Fruit fly (Drosophila melanogaster): ENCODE measurements around the gene Mgat3.

Mgat3 gene

DNA sequence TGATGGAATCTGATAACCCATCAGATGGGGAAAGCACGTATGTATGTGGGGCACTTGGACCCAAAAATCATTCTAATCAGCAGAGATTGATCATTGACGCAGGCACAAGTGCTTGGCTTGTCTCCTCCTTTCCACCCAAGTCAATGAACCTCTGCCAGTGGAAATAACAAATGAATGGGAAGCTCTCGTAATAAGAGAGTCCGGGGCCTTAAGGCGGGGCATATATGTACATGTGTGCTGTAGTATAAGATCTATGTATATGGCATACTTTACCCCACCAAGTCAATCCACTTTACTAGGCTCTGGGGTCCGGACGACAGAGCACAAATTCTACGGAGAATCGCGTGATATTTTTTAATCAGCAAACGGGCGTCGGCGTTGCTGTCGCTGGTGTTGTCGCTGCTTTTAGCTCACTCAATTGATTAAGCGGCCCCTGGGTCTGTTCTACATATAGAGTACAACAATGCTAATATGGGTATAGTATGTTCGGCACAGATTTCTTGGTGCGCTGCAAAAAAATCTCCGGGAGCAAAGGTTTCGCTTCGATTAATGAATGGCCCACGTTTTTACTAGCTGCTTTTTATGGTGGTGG lies 23.8 kb upstream of the Mgat3 start:
- TF ChIP-seq tj (GFP tag; optimal IDR thresholded peaks at IDR 0.05): peak; percentile 30
- TF ChIP-seq kay (GFP tag; ENCODE audit: borderline replicate concordance): no peak
- no peak for TF ChIP-seq ovo (GFP tag; optimal IDR thresholded peaks at IDR 0.05)
- TF ChIP-seq cic (GFP tag; optimal IDR thresholded peaks at IDR 0.05): peak; percentile 99
- peak; percentile 22 for TF ChIP-seq CG11617 (GFP tag; optimal IDR thresholded peaks at IDR 0.05)
- TF ChIP-seq CG12768 (GFP tag; optimal IDR thresholded peaks at IDR 0.05): peak; percentile 93
- peak; percentile 40 for TF ChIP-seq Crg-1 (GFP tag; optimal IDR thresholded peaks at IDR 0.05)
- TF ChIP-seq CG1620 (GFP tag; optimal IDR thresholded peaks at IDR 0.05): peak; percentile 41
- peak; percentile 23 for TF ChIP-seq bab1 (GFP tag; optimal IDR thresholded peaks at IDR 0.05)
- TF ChIP-seq Mnt (GFP tag; optimal IDR thresholded peaks at IDR 0.05): peak; percentile 63
- TF ChIP-seq pad (GFP tag; optimal IDR thresholded peaks at IDR 0.05): peak; percentile 72
- peak; percentile 79 for TF ChIP-seq CG7045 (GFP tag; optimal IDR thresholded peaks at IDR 0.05)
- peak; percentile 51 for TF ChIP-seq CG7101 (tag; optimal IDR thresholded peaks at IDR 0.05)
- peak; percentile 43 for TF ChIP-seq CG14711 (tag; optimal IDR thresholded peaks at IDR 0.05)
- no peak for TF ChIP-seq Clk (GFP tag; optimal IDR thresholded peaks at IDR 0.05)
- peak; percentile 1 for TF ChIP-seq toe (GFP tag; optimal IDR thresholded peaks at IDR 0.05)
- TF ChIP-seq cnc (optimal IDR thresholded peaks at IDR 0.05): no peak
- peak; percentile 78 for TF ChIP-seq CG33017 (tag; optimal IDR thresholded peaks at IDR 0.05)

DNA sequence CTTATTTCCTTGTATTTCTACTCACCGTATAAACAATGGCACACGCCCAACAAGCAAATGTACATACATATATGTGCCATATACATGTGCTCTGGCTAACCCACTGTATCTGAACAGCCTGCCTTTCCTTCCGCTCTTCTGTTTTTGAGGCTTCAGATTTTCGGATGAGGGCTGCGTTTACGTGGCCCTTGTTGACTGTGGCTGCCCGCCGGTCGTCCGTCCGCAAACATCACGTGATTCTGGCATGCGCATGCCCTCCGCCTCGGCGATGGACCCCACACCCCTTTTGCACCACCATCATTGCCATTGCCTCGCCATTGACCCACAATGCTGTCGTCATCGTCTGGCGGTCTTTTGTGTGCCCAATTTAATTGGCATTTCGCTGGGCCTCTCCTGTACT lies 22.9 kb upstream of the Mgat3 start:
- TF ChIP-seq CG11617 (GFP tag; optimal IDR thresholded peaks at IDR 0.05) (peak; percentile 15), CG12768 (GFP tag; optimal IDR thresholded peaks at IDR 0.05) (peak; percentile 64), ovo (GFP tag; optimal IDR thresholded peaks at IDR 0.05) (no peak), Crg-1 (GFP tag; optimal IDR thresholded peaks at IDR 0.05) (peak; percentile 31), Hr96 (GFP tag; optimal IDR thresholded peaks at IDR 0.05) (no peak), CG14711 (tag; optimal IDR thresholded peaks at IDR 0.05) (peak; percentile 36), cic (GFP tag; optimal IDR thresholded peaks at IDR 0.05) (peak; percentile 54), pad (GFP tag; optimal IDR thresholded peaks at IDR 0.05) (peak; percentile 22), Mnt (GFP tag; optimal IDR thresholded peaks at IDR 0.05) (peak; percentile 72), CG1620 (GFP tag; optimal IDR thresholded peaks at IDR 0.05) (peak; percentile 40), cnc (optimal IDR thresholded peaks at IDR 0.05) (no peak), CG7101 (tag; optimal IDR thresholded peaks at IDR 0.05) (no peak), CG33017 (tag; optimal IDR thresholded peaks at IDR 0.05) (peak; percentile 30), bab1 (GFP tag; optimal IDR thresholded peaks at IDR 0.05) (no peak), CG7045 (GFP tag; optimal IDR thresholded peaks at IDR 0.05) (peak; percentile 57), tj (GFP tag; optimal IDR thresholded peaks at IDR 0.05) (peak; percentile 48)

DNA sequence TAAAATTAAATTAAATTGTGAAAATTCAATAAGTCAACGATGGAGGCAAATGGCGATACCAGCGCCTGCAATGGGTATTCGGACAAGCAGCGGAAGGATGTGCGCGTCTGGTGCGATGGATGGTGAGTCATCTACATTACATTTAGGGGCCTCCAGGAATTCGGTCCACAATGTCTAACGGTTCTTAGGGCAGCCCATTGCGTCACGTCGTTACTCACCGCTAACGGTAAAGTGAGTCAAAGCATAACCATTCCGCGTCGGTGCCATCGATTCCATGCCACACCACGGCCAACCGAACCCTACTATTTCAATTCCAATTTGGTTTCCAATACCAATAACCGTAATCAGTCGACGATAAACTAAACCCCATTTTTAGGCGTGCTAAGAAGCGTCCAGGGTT lies 21.8 kb upstream of the Mgat3 start:
- no peak for TF ChIP-seq kay (GFP tag; ENCODE audit: borderline replicate concordance)
- no peak for TF ChIP-seq CG7101 (tag; optimal IDR thresholded peaks at IDR 0.05)
- TF ChIP-seq cic (GFP tag; optimal IDR thresholded peaks at IDR 0.05): no peak
- TF ChIP-seq CG11617 (GFP tag; optimal IDR thresholded peaks at IDR 0.05): no peak
- TF ChIP-seq ovo (GFP tag; optimal IDR thresholded peaks at IDR 0.05): peak; percentile 70
- TF ChIP-seq Clk (GFP tag; optimal IDR thresholded peaks at IDR 0.05): no peak

DNA sequence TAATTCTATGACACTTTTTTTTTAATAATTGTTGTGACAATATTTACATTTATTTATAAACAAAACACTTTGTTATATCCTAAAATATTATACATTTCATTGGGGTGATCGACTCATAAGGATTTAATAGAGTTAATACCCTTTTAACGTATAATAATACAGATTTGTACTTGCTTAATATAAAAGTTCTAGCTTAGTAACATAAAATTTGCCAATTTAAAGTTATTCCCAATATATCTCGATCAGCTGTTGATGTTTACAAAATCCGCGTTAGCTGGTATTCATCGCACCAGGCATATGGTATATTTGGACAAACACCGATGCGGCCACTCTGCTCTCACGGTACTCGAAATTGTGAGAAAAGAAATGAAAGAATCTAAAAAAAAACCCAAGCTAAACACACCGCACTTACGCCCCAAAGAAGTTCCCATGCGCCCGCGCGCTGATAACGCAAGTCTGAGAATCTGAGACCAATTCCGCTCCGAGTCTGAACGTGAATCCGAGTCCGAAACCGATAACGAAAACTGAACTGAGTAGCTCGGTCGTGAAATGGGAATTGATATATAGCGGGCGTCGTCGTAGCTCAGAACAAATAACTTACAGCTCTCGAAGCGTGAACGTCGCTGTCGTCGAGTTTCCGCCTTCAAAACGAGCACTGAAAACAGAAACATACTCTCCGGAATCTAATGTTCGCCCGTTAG lies 21.2 kb upstream of the Mgat3 start, which contains the start of gene Pect:
Gene Pect, plus strand, starts transcription at position 326 of the 701 bp plus-strand sequence.
- TF ChIP-seq kay (GFP tag; ENCODE audit: borderline replicate concordance): no peak
- TF ChIP-seq CG7101 (tag; optimal IDR thresholded peaks at IDR 0.05): peak; percentile 81
- no peak for TF ChIP-seq ovo (GFP tag; optimal IDR thresholded peaks at IDR 0.05)
- TF ChIP-seq Crg-1 (GFP tag; optimal IDR thresholded peaks at IDR 0.05): peak; percentile 35
- peak; percentile 74 for TF ChIP-seq CG33017 (tag; optimal IDR thresholded peaks at IDR 0.05)
- peak; percentile 93 for TF ChIP-seq Mnt (GFP tag; optimal IDR thresholded peaks at IDR 0.05)
- TF ChIP-seq CG1620 (GFP tag; optimal IDR thresholded peaks at IDR 0.05): peak; percentile 37
- TF ChIP-seq CG12768 (GFP tag; optimal IDR thresholded peaks at IDR 0.05): peak; percentile 43
- no peak for TF ChIP-seq toe (GFP tag; optimal IDR thresholded peaks at IDR 0.05)
- TF ChIP-seq Clk (GFP tag; optimal IDR thresholded peaks at IDR 0.05): no peak
- TF ChIP-seq pad (GFP tag; optimal IDR thresholded peaks at IDR 0.05): no peak
- peak; percentile 12 for TF ChIP-seq bab1 (GFP tag; optimal IDR thresholded peaks at IDR 0.05)
- no peak for TF ChIP-seq CG14711 (tag; optimal IDR thresholded peaks at IDR 0.05)
- TF ChIP-seq CG7045 (GFP tag; optimal IDR thresholded peaks at IDR 0.05): no peak
- no peak for TF ChIP-seq CG5204 (GFP tag; optimal IDR thresholded peaks at IDR 0.05)
- no peak for TF ChIP-seq cnc (optimal IDR thresholded peaks at IDR 0.05)
- peak; percentile 44 for TF ChIP-seq tj (GFP tag; optimal IDR thresholded peaks at IDR 0.05)
- peak; percentile 93 for TF ChIP-seq cic (GFP tag; optimal IDR thresholded peaks at IDR 0.05)
- peak; percentile 37 for TF ChIP-seq CG11617 (GFP tag; optimal IDR thresholded peaks at IDR 0.05)
- no peak for TF ChIP-seq Hr96 (GFP tag; optimal IDR thresholded peaks at IDR 0.05)

DNA sequence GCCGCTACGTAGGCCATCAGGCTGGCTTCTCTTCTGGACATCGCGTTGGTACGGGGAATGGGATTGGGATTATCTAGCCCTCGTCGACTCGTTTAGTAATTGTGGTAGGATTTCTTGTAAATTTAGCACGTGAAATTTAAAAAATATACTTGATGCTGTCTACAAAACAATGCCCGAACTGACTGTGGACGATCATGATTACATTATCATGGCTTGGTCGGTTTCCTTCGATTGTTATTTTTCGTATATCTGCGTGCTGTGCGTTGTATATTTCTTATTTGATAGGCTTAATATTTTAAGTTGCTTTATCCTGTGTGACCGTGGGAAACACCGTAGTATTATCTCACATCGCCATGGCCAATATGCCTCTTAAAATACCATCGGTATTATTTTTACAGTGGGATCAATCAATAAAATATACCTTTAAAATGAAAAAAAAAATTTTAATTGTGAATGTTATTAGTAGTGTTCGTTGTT lies 20.6 kb upstream of the Mgat3 start, which contains the start of gene CG16972:
Gene CG16972, minus strand, starts transcription at position 336 of the 477 bp plus-strand sequence.
- TF ChIP-seq CG11617 (GFP tag; optimal IDR thresholded peaks at IDR 0.05) (peak; percentile 55), bab1 (GFP tag; optimal IDR thresholded peaks at IDR 0.05) (peak; percentile 41), CG14711 (tag; optimal IDR thresholded peaks at IDR 0.05) (peak; percentile 67), Hr96 (GFP tag; optimal IDR thresholded peaks at IDR 0.05) (no peak), CG7045 (GFP tag; optimal IDR thresholded peaks at IDR 0.05) (peak; percentile 35), CG5204 (GFP tag; optimal IDR thresholded peaks at IDR 0.05) (no peak), ovo (GFP tag; optimal IDR thresholded peaks at IDR 0.05) (peak; percentile 33), Clk (GFP tag; optimal IDR thresholded peaks at IDR 0.05) (peak; percentile 0)
